Fruit fly (Drosophila melanogaster) whole organism, adult: ENCODE measurements around the gene CG5151.

ENCODE experiments used
- CG11617 ChIP-seq: fragments of 200-800 bp; sonication (Bioruptor generic); optimal IDR thresholded peaks from 2 replicates; lab custom pipeline; 2017; ENCODE audit warnings: mild to moderate bottlenecking, missing biosample characterization, missing genetic modification reagents, missing genetic modification characterization
- CG14711 ChIP-seq: fragments of 200-800 bp; sonication (Bioruptor generic); optimal IDR thresholded peaks from 2 replicates; lab custom pipeline; 2018; ENCODE audit warnings: missing biosample characterization, mild to moderate bottlenecking, missing genetic modification characterization, moderate library complexity
- CG1620 ChIP-seq: fragments of 200-800 bp; sonication (Bioruptor generic); optimal IDR thresholded peaks from 2 replicates; lab custom pipeline; 2016; ENCODE audit warnings: missing biosample characterization, missing genetic modification characterization
- CG33017 ChIP-seq: fragments of 200-800 bp; sonication (Bioruptor generic); optimal IDR thresholded peaks from 2 replicates; lab custom pipeline; 2018; ENCODE audit warnings: missing biosample characterization, mild to moderate bottlenecking, missing genetic modification characterization, moderate library complexity
- CG7101 ChIP-seq: fragments of 200-800 bp; sonication (Bioruptor generic); optimal IDR thresholded peaks from 2 replicates; lab custom pipeline; 2018; ENCODE audit warnings: missing biosample characterization, mild to moderate bottlenecking, missing genetic modification characterization, moderate library complexity
- Clk ChIP-seq: fragments of 200-800 bp; sonication (Bioruptor generic); optimal IDR thresholded peaks from 2 replicates; lab custom pipeline; 2017; ENCODE audit warnings: missing biosample characterization, missing genetic modification characterization
- Crg-1 ChIP-seq: fragments of 200-800 bp; sonication (Bioruptor generic); optimal IDR thresholded peaks from 2 replicates; lab custom pipeline; 2016; ENCODE audit warnings: missing biosample characterization, missing genetic modification characterization
- Hr96 ChIP-seq: fragments of 200-800 bp; sonication (Bioruptor generic); optimal IDR thresholded peaks from 2 replicates; lab custom pipeline; 2016; ENCODE audit warnings: missing biosample characterization, missing genetic modification characterization
- kay ChIP-seq: fragments of 200-800 bp; sonication (Bioruptor generic); peaks from one replicate; lab custom pipeline; 2016; ENCODE audit warnings: missing biosample characterization, missing genetic modification characterization, borderline replicate concordance
- ovo ChIP-seq: fragments of 200-800 bp; sonication (Bioruptor generic); optimal IDR thresholded peaks from 2 replicates; lab custom pipeline; 2016; ENCODE audit warnings: missing biosample characterization, missing genetic modification characterization
- pad ChIP-seq: fragments of 200-800 bp; sonication (Bioruptor generic); optimal IDR thresholded peaks from 3 replicates; lab custom pipeline; 2017; ENCODE audit warnings: missing biosample characterization, missing genetic modification characterization, mild to moderate bottlenecking, moderate library complexity, missing genetic modification reagents
- tj ChIP-seq: fragments of 200-800 bp; sonication (Bioruptor generic); optimal IDR thresholded peaks from 3 replicates; lab custom pipeline; 2017; ENCODE audit warnings: missing biosample characterization, mild to moderate bottlenecking, missing genetic modification characterization, moderate library complexity
- toe ChIP-seq: fragments of 200-800 bp; sonication (Bioruptor generic); optimal IDR thresholded peaks from 2 replicates; lab custom pipeline; 2016; ENCODE audit warnings: missing biosample characterization, missing genetic modification characterization

DNA sequence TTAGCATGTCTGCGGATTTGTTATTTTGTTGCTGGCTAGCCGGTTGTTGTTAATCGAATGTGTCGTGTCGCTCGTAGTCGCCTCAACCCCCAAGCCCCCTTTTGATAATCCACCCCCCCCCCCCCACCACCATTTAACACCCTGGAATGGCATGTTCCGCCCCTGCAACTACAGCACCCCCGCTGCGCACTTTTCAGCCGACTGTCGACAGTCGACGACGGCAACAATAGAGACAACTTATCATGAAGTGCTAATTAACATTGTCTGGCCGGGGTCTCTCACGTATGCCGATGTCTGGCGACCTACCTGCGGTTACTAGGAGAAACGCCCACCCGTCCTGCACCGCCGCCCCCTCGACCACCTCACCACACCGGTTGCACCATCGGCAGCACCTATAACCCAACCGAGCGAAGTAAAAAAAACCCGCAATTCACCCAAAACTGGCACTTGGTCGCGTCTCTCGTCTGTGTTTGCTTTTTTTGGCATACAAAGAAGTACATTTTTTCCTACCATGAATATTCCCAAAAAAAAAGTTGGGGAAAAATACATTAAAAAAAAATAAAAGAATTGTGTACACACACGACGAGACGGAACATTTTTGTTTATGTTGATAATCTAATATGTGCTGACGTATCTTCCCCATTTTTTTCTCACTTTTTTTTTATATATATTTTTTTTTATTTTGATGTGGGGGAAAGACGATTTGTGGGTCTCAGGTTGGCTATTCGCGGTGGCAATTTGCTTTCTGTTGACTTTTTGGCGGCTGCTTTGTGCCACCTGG, 1.9 kb upstream of the CG5151 start:
- TF ChIP-seq CG14711 (tag; lab: Kevin White, UChicago) = no peak
- TF ChIP-seq pad (GFP tag; lab: Kevin White, UChicago) = no peak
- no peak for TF ChIP-seq CG33017 (tag; lab: Kevin White, UChicago)
- TF ChIP-seq Crg-1 = no peak
- no peak for TF ChIP-seq CG1620 (GFP tag; lab: Kevin White, UChicago)
- TF ChIP-seq Clk (GFP tag; lab: Kevin White, UChicago) = no peak
- TF ChIP-seq Hr96 = peak; percentile 17
- TF ChIP-seq toe (GFP tag; lab: Kevin White, UChicago) = no peak
- no peak for TF ChIP-seq ovo (GFP tag; lab: Kevin White, UChicago)
- peak; percentile 65 for TF ChIP-seq tj (GFP tag; lab: Kevin White, UChicago)
- TF ChIP-seq kay (GFP tag; lab: Kevin White, UChicago) = no peak
- TF ChIP-seq CG7101 (tag; lab: Kevin White, UChicago) = no peak
- TF ChIP-seq CG11617 (GFP tag; lab: Kevin White, UChicago) = no peak
